Worm (Caenorhabditis elegans) whole organism, midembryonic: Measurements from ENCODE around the gene F07G6.2.

Experiments used
- T22C8.4 ChIP-seq: fragments of 200-800 bp; sonication (Bioruptor generic); IDR thresholded peaks from 2 replicates; pipeline ENCODE4 v1.3.6; 2022; ENCODE audit warnings: missing genetic modification characterization, missing compliant biosample characterization
- cog-1 ChIP-seq: sonication (generic microtip); optimal IDR thresholded peaks from 2 replicates; lab custom pipeline; 2016; ENCODE audit warnings: missing genetic modification characterization, missing compliant biosample characterization
- flt-1 ChIP-seq: fragments of 200-800 bp; sonication (Bioruptor generic); IDR thresholded peaks from 2 replicates; pipeline ENCODE4 v1.3.6; 2022; ENCODE audit warnings: missing genetic modification characterization, missing compliant biosample characterization
- klf-2 ChIP-seq: fragments of 200-800 bp; sonication (Bioruptor generic); conservative IDR thresholded peaks from 2 replicates; pipeline ENCODE4 v1.3.6; 2022; ENCODE audit warnings: missing genetic modification reagents, missing genetic modification characterization, missing compliant biosample characterization
- med-1 ChIP-seq: sonication (generic microtip); optimal IDR thresholded peaks from 2 replicates; lab custom pipeline; 2017; ENCODE audit warnings: missing genetic modification characterization, mild to moderate bottlenecking, missing compliant biosample characterization, antibody characterized with exemption, missing genetic modification reagents; ENCODE audit not compliant: insufficient read depth
- ref-1 ChIP-seq: fragments of 200-800 bp; sonication (Bioruptor generic); conservative IDR thresholded peaks from 2 replicates; pipeline ENCODE4 v1.3.6; 2022; ENCODE audit warnings: missing genetic modification reagents, missing genetic modification characterization, missing compliant biosample characterization
- tab-1 ChIP-seq: fragments of 200-800 bp; sonication (Bioruptor generic); IDR thresholded peaks from 2 replicates; pipeline ENCODE4 v1.3.6; 2022; ENCODE audit warnings: missing genetic modification characterization, missing compliant biosample characterization
- ztf-23 ChIP-seq: fragments of 200-800 bp; sonication (Bioruptor generic); IDR thresholded peaks from 2 replicates; pipeline ENCODE4 v1.3.6; 2022; ENCODE audit warnings: missing genetic modification reagents, missing genetic modification characterization, missing compliant biosample characterization
- ztf-29 ChIP-seq: fragments of 200-800 bp; sonication (Bioruptor generic); IDR thresholded peaks from 2 replicates; pipeline ENCODE4 v1.3.6; 2022; ENCODE audit warnings: missing genetic modification reagents, missing genetic modification characterization, missing compliant biosample characterization

DNA sequence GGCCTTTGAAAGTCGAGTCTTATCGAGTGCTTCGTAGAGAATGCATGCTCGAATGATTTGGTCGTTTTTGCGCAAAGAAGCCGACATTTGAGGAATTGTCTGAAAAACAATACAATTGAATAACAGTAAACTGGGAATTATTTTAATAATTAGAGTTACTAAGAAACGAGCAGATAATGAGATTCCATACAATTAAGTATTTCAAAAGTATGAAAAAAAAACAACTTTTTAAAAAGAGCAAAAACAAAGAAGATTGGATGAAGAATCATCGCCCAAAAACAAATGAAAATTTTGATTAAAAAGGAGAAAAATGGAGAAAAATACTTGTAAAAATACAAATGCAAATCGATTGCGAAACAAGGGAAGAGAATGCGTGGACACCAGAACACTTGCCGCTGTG lies 49.1 kb upstream of the F07G6.2 start, which contains the start of gene fbxa-170:
- TF ChIP-seq flt-1 (GFP tag; lab: Robert Waterston, UW), result no peak
- no peak for TF ChIP-seq klf-2 (GFP tag; lab: Robert Waterston, UW)
- no peak for TF ChIP-seq T22C8.4 (GFP tag; lab: Robert Waterston, UW)
- no peak for TF ChIP-seq ztf-29 (GFP tag; lab: Robert Waterston, UW)
- no peak for TF ChIP-seq ztf-23 (GFP tag; lab: Robert Waterston, UW)
- TF ChIP-seq med-1 (GFP tag; lab: Kevin White, UChicago), result no peak
- TF ChIP-seq tab-1 (GFP tag; lab: Robert Waterston, UW), result no peak
- no peak for TF ChIP-seq cog-1 (tag; lab: Kevin White, UChicago)
- no peak for TF ChIP-seq ref-1 (GFP tag; lab: Robert Waterston, UW)
